Worm (Caenorhabditis elegans): ENCODE results near the gene tag-52.

- TF ChIP-seq ceh-8 (GFP tag; optimal IDR thresholded peaks at IDR 0.05) (no peak), nhr-77 (tag; optimal IDR thresholded peaks at IDR 0.05) (no peak), lir-3 (tag; optimal IDR thresholded peaks at IDR 0.05; ENCODE audit: poor library complexity) (no peak), nhr-76 (tag; optimal IDR thresholded peaks at IDR 0.05) (no peak)
These were observed 50.3 kb downstream of the tag-52 start, which contains the start of gene vep-2 for ce11 chrX:3628016-3628415.
